Fruit fly (Drosophila melanogaster) whole organism, pupa: ENCODE data around the gene CG42232.

Experiments
- CG12605 ChIP-seq: fragments of 200-800 bp; sonication (Bioruptor generic); IDR thresholded peaks from 2 replicates; pipeline ENCODE4 v1.3.6; 2022; ENCODE audit warnings: missing biosample characterization, missing genetic modification characterization
- CG13204 ChIP-seq: fragments of 200-800 bp; sonication (Bioruptor generic); optimal IDR thresholded peaks from 2 replicates; lab custom pipeline; 2018; ENCODE audit warnings: missing biosample characterization, mild to moderate bottlenecking, missing genetic modification characterization, moderate library complexity
- CG15710 ChIP-seq: fragments of 200-800 bp; sonication (Bioruptor generic); optimal IDR thresholded peaks from 2 replicates; lab custom pipeline; 2018; ENCODE audit warnings: missing biosample characterization, mild to moderate bottlenecking, missing genetic modification characterization, moderate library complexity
- CG32121 ChIP-seq: fragments of 200-800 bp; sonication (Bioruptor generic); IDR thresholded peaks from 2 replicates; pipeline ENCODE4 v1.3.6; 2022; ENCODE audit warnings: missing biosample characterization, missing genetic modification characterization
- CG4496 ChIP-seq: fragments of 200-800 bp; sonication (Bioruptor generic); IDR thresholded peaks from 3 replicates; pipeline ENCODE4 v1.3.6; 2022; ENCODE audit warnings: missing biosample characterization, missing genetic modification characterization
- CG8159 ChIP-seq: fragments of 200-800 bp; sonication (Bioruptor generic); optimal IDR thresholded peaks from 3 replicates; lab custom pipeline; 2018; ENCODE audit warnings: missing biosample characterization, mild to moderate bottlenecking, missing genetic modification characterization, moderate library complexity
- D1 ChIP-seq: fragments of 200-800 bp; sonication (Bioruptor generic); optimal IDR thresholded peaks from 2 replicates; lab custom pipeline; 2018; ENCODE audit warnings: missing biosample characterization, mild to moderate bottlenecking, missing genetic modification characterization, moderate library complexity
- EcR ChIP-seq: fragments of 200-800 bp; sonication (Bioruptor generic); optimal IDR thresholded peaks from 3 replicates; lab custom pipeline; 2019; ENCODE audit warnings: missing biosample characterization, missing genetic modification characterization, mild to moderate bottlenecking, moderate library complexity, missing genetic modification reagents
- Pif1A ChIP-seq: fragments of 200-800 bp; sonication (Bioruptor generic); optimal IDR thresholded peaks from 3 replicates; lab custom pipeline; 2016; ENCODE audit warnings: missing biosample characterization, missing genetic modification characterization
- gl ChIP-seq: fragments of 200-800 bp; sonication (Bioruptor generic); optimal IDR thresholded peaks from 2 replicates; lab custom pipeline; 2018; ENCODE audit warnings: missing biosample characterization, mild to moderate bottlenecking, missing genetic modification characterization
- rn ChIP-seq: fragments of 200-800 bp; sonication (Bioruptor generic); IDR thresholded peaks from 2 replicates; pipeline ENCODE4 v1.3.6; 2022; ENCODE audit warnings: missing biosample characterization, missing genetic modification characterization

DNA sequence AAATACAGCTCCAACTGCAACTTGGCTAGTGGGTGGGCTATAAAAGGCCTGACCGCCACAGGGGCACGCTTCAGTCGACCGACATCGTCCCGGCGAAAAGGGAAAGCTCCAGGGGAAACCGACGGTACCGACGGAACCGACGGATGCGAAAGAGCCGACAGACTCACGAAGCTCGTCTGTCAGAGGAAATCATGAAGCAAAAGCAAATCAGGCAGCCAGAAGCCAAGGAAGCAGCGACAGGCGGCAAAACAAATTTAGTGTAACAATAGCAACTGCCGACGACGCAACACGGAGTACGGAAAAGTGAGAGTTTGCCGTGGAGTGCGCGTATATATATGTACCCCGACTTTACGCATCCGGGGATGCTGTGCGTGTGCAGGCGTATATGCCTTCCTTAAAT is 7.6 kb upstream of the CG42232 start, which contains the start of gene Gyc89Db:
- TF ChIP-seq CG32121 (GFP tag; lab: Robert Waterston, UW) = no peak
- no peak for TF ChIP-seq CG15710 (tag; lab: Kevin White, UChicago)
- no peak for TF ChIP-seq EcR (GFP tag; lab: Kevin White, UChicago)
- TF ChIP-seq CG13204 = no peak
- no peak for TF ChIP-seq gl (tag; lab: Kevin White, UChicago)
- TF ChIP-seq CG4496 = no peak
- TF ChIP-seq D1 (tag; lab: Kevin White, UChicago) = no peak
- no peak for TF ChIP-seq CG8159
- TF ChIP-seq Pif1A (GFP tag; lab: Kevin White, UChicago) = no peak
- TF ChIP-seq CG12605 (GFP tag; lab: Robert Waterston, UW) = no peak
- TF ChIP-seq rn = no peak
